Worm (Caenorhabditis elegans) whole organism, L1 larva: ENCODE results near the gene nra-1.
A peak's percentile ranks its signal among the peaks of the same experiment; 100 is the strongest.

Source experiments
- C16A3.4 ChIP-seq: fragments of 150-350 bp; optimal IDR thresholded peaks from 2 replicates; lab custom pipeline; 2014; ENCODE audit warnings: missing biosample characterization, missing genetic modification characterization
- alr-1 ChIP-seq: fragments of 200-800 bp; sonication (Bioruptor generic); optimal IDR thresholded peaks from 2 replicates; lab custom pipeline; 2018; ENCODE audit warnings: borderline replicate concordance, mild to moderate bottlenecking, missing genetic modification characterization, missing compliant biosample characterization
- aly-2 ChIP-seq: fragments of 150-350 bp; optimal IDR thresholded peaks from 2 replicates; lab custom pipeline; 2014; ENCODE audit warnings: missing biosample characterization, missing genetic modification characterization
- blmp-1 ChIP-seq: fragments of 150-350 bp; optimal IDR thresholded peaks from 2 replicates; lab custom pipeline; 2014; ENCODE audit warnings: missing biosample characterization, missing genetic modification characterization
- ceh-8 ChIP-seq: fragments of 200-800 bp; sonication (Bioruptor generic); optimal IDR thresholded peaks from 2 replicates; lab custom pipeline; 2018; ENCODE audit warnings: mild to moderate bottlenecking, missing genetic modification characterization, moderate library complexity, missing compliant biosample characterization
- ceh-82 ChIP-seq, 3 experiments: fragments of 150-350 bp in 1 of 3; sonication (generic microtip) in 2 of 3; optimal IDR thresholded peaks; 2 replicates each; lab custom pipeline; 2014 to 2017; ENCODE audit warnings: missing biosample characterization in 3 of 3, missing genetic modification characterization in 3 of 3
- ceh-90 ChIP-seq: sonication (generic microtip); optimal IDR thresholded peaks from 2 replicates; lab custom pipeline; 2016; ENCODE audit warnings: missing genetic modification characterization, missing compliant biosample characterization
- dpl-1 ChIP-seq, 3 experiments: fragments of 150-350 bp in 2 of 3; sonication (generic microtip) in 1 of 3; optimal IDR thresholded peaks; 2 replicates each; lab custom pipeline; 2014 to 2017; ENCODE audit warnings: missing biosample characterization in 3 of 3, missing genetic modification characterization in 3 of 3, missing genetic modification reagents in 3 of 3
- efl-1 ChIP-seq, 4 experiments: fragments of 150-350 bp; optimal IDR thresholded peaks in 3 of 4; peaks in 1 of 4; 1 replicate in 1 of 4; 2 replicates in 3 of 4; lab custom pipeline; 2014; ENCODE audit warnings: missing biosample characterization in 2 of 4, missing genetic modification characterization in 2 of 4, missing genetic modification reagents in 2 of 4
- elt-2 ChIP-seq: sonication (generic microtip); optimal IDR thresholded peaks from 2 replicates; lab custom pipeline; 2016; ENCODE audit warnings: missing genetic modification characterization, mild to moderate bottlenecking, inconsistent platforms, missing compliant biosample characterization, missing genetic modification reagents
- fkh-8 ChIP-seq: sonication (generic microtip); optimal IDR thresholded peaks from 2 replicates; lab custom pipeline; 2016; ENCODE audit warnings: mild to moderate bottlenecking, missing genetic modification characterization, missing compliant biosample characterization
- fos-1 ChIP-seq: fragments of 150-350 bp; optimal IDR thresholded peaks from 2 replicates; lab custom pipeline; 2014; ENCODE audit warnings: missing biosample characterization, missing genetic modification characterization
- hpl-2 ChIP-seq: fragments of 150-350 bp; optimal IDR thresholded peaks from 2 replicates; lab custom pipeline; 2014; ENCODE audit warnings: missing biosample characterization, missing genetic modification reagents, missing genetic modification characterization
- irx-1 ChIP-seq: sonication (generic microtip); optimal IDR thresholded peaks from 2 replicates; lab custom pipeline; 2016; ENCODE audit warnings: missing genetic modification characterization, missing compliant biosample characterization
- jun-1 ChIP-seq: fragments of 150-350 bp; optimal IDR thresholded peaks from 2 replicates; lab custom pipeline; 2014; ENCODE audit warnings: missing biosample characterization, missing genetic modification reagents, missing genetic modification characterization
- lin-14 ChIP-seq: fragments of 200-800 bp; sonication (Bioruptor generic); optimal IDR thresholded peaks from 2 replicates; lab custom pipeline; 2018; ENCODE audit warnings: mild to moderate bottlenecking, missing genetic modification characterization, moderate library complexity, missing compliant biosample characterization
- lin-15B ChIP-seq: fragments of 150-350 bp; sonication (generic microtip); optimal IDR thresholded peaks from 3 replicates; lab custom pipeline; 2014; ENCODE audit warnings: missing biosample characterization, missing genetic modification characterization
- lin-35 ChIP-seq, 2 experiments: fragments of 150-350 bp; optimal IDR thresholded peaks; 2 replicates each; lab custom pipeline; 2014; ENCODE audit warnings: missing biosample characterization in 2 of 2, missing genetic modification characterization in 2 of 2, missing genetic modification reagents in 2 of 2
- lsy-2 ChIP-seq, 2 experiments: fragments of 150-350 bp; optimal IDR thresholded peaks; 2 replicates each; lab custom pipeline; 2014; ENCODE audit warnings: missing biosample characterization in 2 of 2, missing genetic modification characterization in 2 of 2
- mep-1 ChIP-seq: fragments of 150-350 bp; optimal IDR thresholded peaks from 2 replicates; lab custom pipeline; 2014; ENCODE audit warnings: missing biosample characterization, missing genetic modification characterization
- nhr-11 ChIP-seq: fragments of 150-350 bp; optimal IDR thresholded peaks from 2 replicates; lab custom pipeline; 2014; ENCODE audit warnings: missing biosample characterization, missing genetic modification characterization
- nhr-12 ChIP-seq: sonication (generic microtip); optimal IDR thresholded peaks from 2 replicates; lab custom pipeline; 2017; ENCODE audit warnings: missing biosample characterization, missing genetic modification characterization
- nhr-19 ChIP-seq: fragments of 200-800 bp; sonication (Bioruptor generic); conservative IDR thresholded peaks from 2 replicates; pipeline ENCODE4 v1.3.6; 2022; ENCODE audit warnings: missing genetic modification characterization, missing compliant biosample characterization
- nhr-47 ChIP-seq: sonication (generic microtip); optimal IDR thresholded peaks from 2 replicates; lab custom pipeline; 2016; ENCODE audit warnings: mild to moderate bottlenecking, missing genetic modification characterization, moderate library complexity, missing compliant biosample characterization
- nhr-71 ChIP-seq: sonication (generic microtip); optimal IDR thresholded peaks from 2 replicates; lab custom pipeline; 2016; ENCODE audit warnings: mild to moderate bottlenecking, missing genetic modification characterization, moderate library complexity, missing compliant biosample characterization
- nhr-76 ChIP-seq: sonication (generic microtip); optimal IDR thresholded peaks from 2 replicates; lab custom pipeline; 2017; ENCODE audit warnings: missing biosample characterization, missing genetic modification characterization
- nhr-84 ChIP-seq: sonication (generic microtip); optimal IDR thresholded peaks from 2 replicates; lab custom pipeline; 2017; ENCODE audit warnings: missing biosample characterization, missing genetic modification characterization
- nhr-85 ChIP-seq: sonication (generic microtip); peaks from one replicate; lab custom pipeline; 2016; ENCODE audit warnings: missing genetic modification characterization, inconsistent platforms, missing compliant biosample characterization
- nhr-90 ChIP-seq: sonication (generic microtip); optimal IDR thresholded peaks from 2 replicates; lab custom pipeline; 2016; ENCODE audit warnings: mild to moderate bottlenecking, missing genetic modification characterization, missing compliant biosample characterization; ENCODE audit not compliant: poor library complexity
- pag-3 ChIP-seq: sonication (generic microtip); optimal IDR thresholded peaks from 2 replicates; lab custom pipeline; 2017; ENCODE audit warnings: missing genetic modification characterization, mild to moderate bottlenecking, missing compliant biosample characterization, antibody characterized with exemption, borderline replicate concordance; ENCODE audit not compliant: insufficient read depth
- pax-3 ChIP-seq: fragments of 200-800 bp; sonication (Bioruptor generic); optimal IDR thresholded peaks from 2 replicates; lab custom pipeline; 2018; ENCODE audit warnings: mild to moderate bottlenecking, missing genetic modification characterization, moderate library complexity, missing compliant biosample characterization
- pqm-1 ChIP-seq: sonication (generic microtip); optimal IDR thresholded peaks from 3 replicates; lab custom pipeline; 2017; ENCODE audit warnings: missing biosample characterization, missing genetic modification characterization
- skn-1 ChIP-seq: fragments of 150-350 bp; optimal IDR thresholded peaks from 2 replicates; lab custom pipeline; 2014; ENCODE audit warnings: missing biosample characterization, missing genetic modification characterization
- snu-23 ChIP-seq: sonication (generic microtip); optimal IDR thresholded peaks from 2 replicates; lab custom pipeline; 2016; ENCODE audit warnings: missing genetic modification characterization, missing compliant biosample characterization
- tlp-1 ChIP-seq: fragments of 150-350 bp; optimal IDR thresholded peaks from 2 replicates; lab custom pipeline; 2014; ENCODE audit warnings: missing biosample characterization, missing genetic modification characterization
- unc-86 ChIP-seq: sonication (generic microtip); optimal IDR thresholded peaks from 2 replicates; lab custom pipeline; 2016; ENCODE audit warnings: missing genetic modification characterization, missing compliant biosample characterization
- zip-4 ChIP-seq: fragments of 200-800 bp; sonication (Bioruptor generic); optimal IDR thresholded peaks from 2 replicates; lab custom pipeline; 2018; ENCODE audit warnings: mild to moderate bottlenecking, missing genetic modification characterization, moderate library complexity, missing compliant biosample characterization

Gene nra-1

ce11 chrIV:17284099-17284498 is at the start of gene nra-1:
Gene nra-1 (minus strand): TSS chrIV:17284199.
- TF ChIP-seq nhr-85 (tag; lab: Kevin White, UChicago): no peak
- TF ChIP-seq pqm-1 (tag; lab: Kevin White, UChicago): no peak
- TF ChIP-seq unc-86 (tag; lab: Kevin White, UChicago): no peak
- no peak for TF ChIP-seq nhr-90 (tag; lab: Kevin White, UChicago)
- no peak for TF ChIP-seq irx-1 (tag; lab: Kevin White, UChicago)
- TF ChIP-seq aly-2 (tag; lab: Kevin White, UChicago): no peak
- no peak for TF ChIP-seq pag-3 (tag; lab: Kevin White, UChicago)
- TF ChIP-seq alr-1 (tag; lab: Kevin White, UChicago): no peak
- TF ChIP-seq nhr-76 (tag; lab: Kevin White, UChicago): no peak
- no peak for TF ChIP-seq efl-1 (optimal IDR thresholded peaks at IDR 0.05; lab: Kevin White, UChicago)
- TF ChIP-seq efl-1 (GFP tag; optimal IDR thresholded peaks at IDR 0.05 in 1 of 2; lab: Kevin White, UChicago): no peak
- TF ChIP-seq nhr-47: no peak
- no peak for TF ChIP-seq elt-2
- no peak for TF ChIP-seq fkh-8 (tag; lab: Kevin White, UChicago)
- no peak for TF ChIP-seq pax-3 (tag; lab: Kevin White, UChicago)
- TF ChIP-seq nhr-11 (tag; lab: Kevin White, UChicago): no peak
- no peak for TF ChIP-seq nhr-19
- no peak for TF ChIP-seq jun-1
- TF ChIP-seq lsy-2 (tag; optimal IDR thresholded peaks at IDR 0.05; lab: Kevin White, UChicago): no peak

ce11 chrIV:17332261-17332660 is 48.3 kb upstream of the nra-1 start, which contains the start of gene C49C3.7:
Gene C49C3.7 (plus strand): TSS chrIV:17332561.
- TF ChIP-seq alr-1 (tag; lab: Kevin White, UChicago) (no peak), hpl-2 (GFP tag; lab: Kevin White, UChicago) (no peak), pqm-1 (tag; lab: Kevin White, UChicago) (no peak), nhr-12 (no peak), ceh-8 (GFP tag; lab: Kevin White, UChicago) (no peak), nhr-84 (tag; lab: Kevin White, UChicago) (no peak), lin-15B (tag; lab: Kevin White, UChicago) (no peak), skn-1 (no peak), ceh-90 (no peak), fos-1 (no peak), tlp-1 (no peak)

- TF ChIP-seq blmp-1 (tag; lab: Kevin White, UChicago): peak; percentile 65
- peak; percentile 43 to 45 for TF ChIP-seq efl-1 (optimal IDR thresholded peaks at IDR 0.05; lab: Kevin White, UChicago)
- TF ChIP-seq efl-1 (GFP tag; optimal IDR thresholded peaks at IDR 0.05 in 1 of 2; lab: Kevin White, UChicago): peak; percentile 18 to 91
- peak; percentile 37 for TF ChIP-seq mep-1 (tag; lab: Kevin White, UChicago)
- peak; percentile 18 for TF ChIP-seq lin-14 (GFP tag; lab: Kevin White, UChicago)
- TF ChIP-seq aly-2 (tag; lab: Kevin White, UChicago): no peak
- TF ChIP-seq nhr-47: peak; percentile 0
- TF ChIP-seq ceh-82 (tag; optimal IDR thresholded peaks at IDR 0.05; lab: Kevin White, UChicago): peak in 1 of 3 experiments; percentile 10
- no peak for TF ChIP-seq jun-1
- TF ChIP-seq C16A3.4 (tag; lab: Kevin White, UChicago): no peak
- no peak for TF ChIP-seq nhr-90 (tag; lab: Kevin White, UChicago)
- TF ChIP-seq lsy-2 (tag; optimal IDR thresholded peaks at IDR 0.05; lab: Kevin White, UChicago): peak; percentile 6 to 56
- peak in 2 of 3 experiments; percentile 19 to 34 for TF ChIP-seq dpl-1 (GFP tag; optimal IDR thresholded peaks at IDR 0.05; lab: Kevin White, UChicago)
- peak in 1 of 2 experiments; percentile 27 for TF ChIP-seq lin-35 (GFP tag; optimal IDR thresholded peaks at IDR 0.05; lab: Kevin White, UChicago)
- TF ChIP-seq nhr-71 (tag; lab: Kevin White, UChicago): peak; percentile 28
- TF ChIP-seq lin-15B (tag; lab: Kevin White, UChicago): peak; percentile 7
- no peak for TF ChIP-seq zip-4 (GFP tag; lab: Kevin White, UChicago)
- peak; percentile 24 for TF ChIP-seq snu-23
Measured at ce11 chrIV:17331100-17331577, 47.1 kb upstream of the nra-1 start, which contains the start of gene C49C3.6. Gene C49C3.6 (plus strand): TSS chrIV:17331527.
